Worm (Caenorhabditis elegans) whole organism, L4 larva: ENCODE data around the gene cyp-34A6.

Experiments
- ceh-32 ChIP-seq: sonication (generic microtip); optimal IDR thresholded peaks from 2 replicates; lab custom pipeline; 2016; ENCODE audit warnings: mild to moderate bottlenecking, missing genetic modification characterization, missing compliant biosample characterization; ENCODE audit not compliant: poor library complexity
- dpl-1 ChIP-seq: fragments of 150-350 bp; optimal IDR thresholded peaks from 2 replicates; lab custom pipeline; 2014; ENCODE audit warnings: missing biosample characterization, missing genetic modification reagents, missing genetic modification characterization
- mep-1 ChIP-seq: fragments of 150-350 bp; sonication (generic microtip); optimal IDR thresholded peaks from 3 replicates; lab custom pipeline; 2014; ENCODE audit warnings: missing biosample characterization, missing genetic modification characterization
- zfp-3 ChIP-seq: fragments of 200-800 bp; sonication (Bioruptor generic); conservative IDR thresholded peaks from 2 replicates; pipeline ENCODE4 v1.3.6; 2022; ENCODE audit warnings: missing genetic modification reagents, missing genetic modification characterization, missing compliant biosample characterization

ce11 chrV:3985104-3985503, 24.0 kb upstream of the cyp-34A6 start:
- TF ChIP-seq mep-1 (tag; lab: Kevin White, UChicago) (no peak), zfp-3 (GFP tag; lab: Robert Waterston, UW) (no peak), dpl-1 (GFP tag; lab: Kevin White, UChicago) (no peak), ceh-32 (no peak)
